Worm (Caenorhabditis elegans) whole organism, L2 larva: Measurements from ENCODE around the gene srh-171.

Source experiments
- C34F6.9 ChIP-seq: fragments of 150-350 bp; optimal IDR thresholded peaks from 2 replicates; lab custom pipeline; 2014; ENCODE audit warnings: missing biosample characterization, missing genetic modification characterization
- F13H6.1 ChIP-seq: sonication (generic microtip); optimal IDR thresholded peaks from 2 replicates; lab custom pipeline; 2016; ENCODE audit warnings: missing genetic modification characterization, missing compliant biosample characterization
- Y55F3AM.14 ChIP-seq: fragments of 200-800 bp; sonication (Bioruptor generic); optimal IDR thresholded peaks from 2 replicates; lab custom pipeline; 2018; ENCODE audit warnings: mild to moderate bottlenecking, missing genetic modification characterization, missing compliant biosample characterization
- alr-1 ChIP-seq: fragments of 150-350 bp; optimal IDR thresholded peaks from 2 replicates; lab custom pipeline; 2014; ENCODE audit warnings: missing biosample characterization, missing genetic modification characterization
- aly-2 ChIP-seq: fragments of 150-350 bp; optimal IDR thresholded peaks from 2 replicates; lab custom pipeline; 2014; ENCODE audit warnings: missing biosample characterization, missing genetic modification characterization
- ama-1 ChIP-seq: fragments of 150-350 bp; optimal IDR thresholded peaks from 2 replicates; lab custom pipeline; 2018; ENCODE audit warnings: inconsistent platforms
- blmp-1 ChIP-seq: sonication (generic microtip); optimal IDR thresholded peaks from 2 replicates; lab custom pipeline; 2017; ENCODE audit warnings: missing genetic modification characterization, mild to moderate bottlenecking, missing compliant biosample characterization, antibody characterized with exemption, moderate library complexity; ENCODE audit not compliant: insufficient read depth
- ceh-16 ChIP-seq: fragments of 150-350 bp; optimal IDR thresholded peaks from 2 replicates; lab custom pipeline; 2014; ENCODE audit warnings: missing biosample characterization, missing genetic modification characterization
- ceh-82 ChIP-seq: fragments of 150-350 bp; optimal IDR thresholded peaks from 2 replicates; lab custom pipeline; 2014; ENCODE audit warnings: missing biosample characterization, missing genetic modification characterization
- crh-2 ChIP-seq: sonication (generic microtip); optimal IDR thresholded peaks from 2 replicates; lab custom pipeline; 2017; ENCODE audit warnings: missing biosample characterization, missing genetic modification characterization
- dmd-4 ChIP-seq: sonication (generic microtip); optimal IDR thresholded peaks from 2 replicates; lab custom pipeline; 2017; ENCODE audit warnings: missing biosample characterization, missing genetic modification characterization
- egl-27 ChIP-seq: sonication (generic microtip); optimal IDR thresholded peaks from 3 replicates; lab custom pipeline; 2017; ENCODE audit warnings: missing biosample characterization, missing genetic modification reagents, missing genetic modification characterization
- elt-1 ChIP-seq: fragments of 150-350 bp; optimal IDR thresholded peaks from 2 replicates; lab custom pipeline; 2014; ENCODE audit warnings: missing biosample characterization, missing genetic modification characterization
- elt-3 ChIP-seq: sonication (generic microtip); optimal IDR thresholded peaks from 2 replicates; lab custom pipeline; 2017; ENCODE audit warnings: missing biosample characterization, missing genetic modification characterization
- fos-1 ChIP-seq: fragments of 150-350 bp; optimal IDR thresholded peaks from 2 replicates; lab custom pipeline; 2014; ENCODE audit warnings: missing biosample characterization, missing genetic modification characterization
- gmeb-1 ChIP-seq: fragments of 150-350 bp; optimal IDR thresholded peaks from 2 replicates; lab custom pipeline; 2014; ENCODE audit warnings: missing biosample characterization, missing genetic modification characterization
- lin-11 ChIP-seq: fragments of 150-350 bp; sonication (generic microtip); optimal IDR thresholded peaks from 2 replicates; lab custom pipeline; 2014; ENCODE audit warnings: missing biosample characterization, missing genetic modification characterization, inconsistent platforms, mixed read lengths
- lin-13 ChIP-seq: fragments of 150-350 bp; optimal IDR thresholded peaks from 2 replicates; lab custom pipeline; 2014; ENCODE audit warnings: missing biosample characterization, missing genetic modification reagents, missing genetic modification characterization
- lin-39 ChIP-seq: fragments of 150-350 bp; optimal IDR thresholded peaks from 2 replicates; lab custom pipeline; 2014; ENCODE audit warnings: missing biosample characterization, missing genetic modification reagents, missing genetic modification characterization
- mbf-1 ChIP-seq: sonication (generic microtip); optimal IDR thresholded peaks from 2 replicates; lab custom pipeline; 2017; ENCODE audit warnings: missing biosample characterization, missing genetic modification characterization
- nhr-10 ChIP-seq: sonication (generic microtip); optimal IDR thresholded peaks from 2 replicates; lab custom pipeline; 2017; ENCODE audit warnings: missing biosample characterization, missing genetic modification characterization
- nhr-11 ChIP-seq: fragments of 150-350 bp; optimal IDR thresholded peaks from 2 replicates; lab custom pipeline; 2014; ENCODE audit warnings: missing biosample characterization, missing genetic modification characterization
- nhr-12 ChIP-seq: fragments of 150-350 bp; optimal IDR thresholded peaks from 2 replicates; lab custom pipeline; 2014; ENCODE audit warnings: missing biosample characterization, missing genetic modification characterization
- nhr-129 ChIP-seq: fragments of 150-350 bp; optimal IDR thresholded peaks from 2 replicates; lab custom pipeline; 2014; ENCODE audit warnings: missing biosample characterization, missing genetic modification characterization
- nhr-21 ChIP-seq: fragments of 150-350 bp; optimal IDR thresholded peaks from 2 replicates; lab custom pipeline; 2014; ENCODE audit warnings: missing biosample characterization, missing genetic modification characterization
- nhr-23 ChIP-seq: fragments of 150-350 bp; optimal IDR thresholded peaks from 2 replicates; lab custom pipeline; 2014; ENCODE audit warnings: missing biosample characterization, missing genetic modification reagents, missing genetic modification characterization
- nhr-237 ChIP-seq: fragments of 150-350 bp; optimal IDR thresholded peaks from 2 replicates; lab custom pipeline; 2014; ENCODE audit warnings: missing biosample characterization, missing genetic modification characterization
- nhr-25 ChIP-seq: fragments of 150-350 bp; sonication (generic microtip); optimal IDR thresholded peaks from 3 replicates; lab custom pipeline; 2014; ENCODE audit warnings: missing biosample characterization, missing genetic modification characterization
- nhr-6 ChIP-seq: fragments of 150-350 bp; optimal IDR thresholded peaks from 2 replicates; lab custom pipeline; 2014; ENCODE audit warnings: missing biosample characterization, missing genetic modification characterization
- peb-1 ChIP-seq: fragments of 150-350 bp; optimal IDR thresholded peaks from 2 replicates; lab custom pipeline; 2014; ENCODE audit warnings: missing biosample characterization, missing genetic modification characterization
- sem-4 ChIP-seq: fragments of 150-350 bp; optimal IDR thresholded peaks from 2 replicates; lab custom pipeline; 2014; ENCODE audit warnings: missing biosample characterization, missing genetic modification reagents, missing genetic modification characterization
- sma-3 ChIP-seq: sonication (generic microtip); optimal IDR thresholded peaks from 2 replicates; lab custom pipeline; 2016; ENCODE audit warnings: missing genetic modification reagents, missing genetic modification characterization, missing compliant biosample characterization
- sma-9 ChIP-seq, 2 experiments: fragments of 150-350 bp in 1 of 2; sonication (generic microtip) in 1 of 2; optimal IDR thresholded peaks; 2 replicates each; lab custom pipeline; 2014 to 2016; ENCODE audit warnings: missing genetic modification characterization in 2 of 2, mild to moderate bottlenecking in 1 of 2, missing biosample characterization in 1 of 2, missing compliant biosample characterization in 1 of 2, missing genetic modification reagents in 1 of 2, moderate library complexity in 1 of 2
- snpc-4 ChIP-seq: fragments of 150-350 bp; optimal IDR thresholded peaks from 2 replicates; lab custom pipeline; 2014; ENCODE audit warnings: missing biosample characterization, missing genetic modification characterization
- unc-39 ChIP-seq: fragments of 150-350 bp; optimal IDR thresholded peaks from 2 replicates; lab custom pipeline; 2014; ENCODE audit warnings: missing biosample characterization, missing genetic modification characterization
- unc-55 ChIP-seq: fragments of 150-350 bp; sonication (generic microtip); optimal IDR thresholded peaks from 3 replicates; lab custom pipeline; 2014; ENCODE audit warnings: missing biosample characterization, missing genetic modification reagents, missing genetic modification characterization
- unc-62 ChIP-seq: fragments of 150-350 bp; optimal IDR thresholded peaks from 2 replicates; lab custom pipeline; 2014; ENCODE audit warnings: missing biosample characterization, missing genetic modification reagents, missing genetic modification characterization
- ztf-1 ChIP-seq: fragments of 200-800 bp; sonication (Bioruptor generic); conservative IDR thresholded peaks from 2 replicates; pipeline ENCODE4 v1.3.6; 2022; ENCODE audit warnings: missing genetic modification characterization, missing compliant biosample characterization
- ztf-11 ChIP-seq: sonication (generic microtip); optimal IDR thresholded peaks from 2 replicates; lab custom pipeline; 2017; ENCODE audit warnings: missing biosample characterization, missing genetic modification characterization

Gene srh-171

DNA sequence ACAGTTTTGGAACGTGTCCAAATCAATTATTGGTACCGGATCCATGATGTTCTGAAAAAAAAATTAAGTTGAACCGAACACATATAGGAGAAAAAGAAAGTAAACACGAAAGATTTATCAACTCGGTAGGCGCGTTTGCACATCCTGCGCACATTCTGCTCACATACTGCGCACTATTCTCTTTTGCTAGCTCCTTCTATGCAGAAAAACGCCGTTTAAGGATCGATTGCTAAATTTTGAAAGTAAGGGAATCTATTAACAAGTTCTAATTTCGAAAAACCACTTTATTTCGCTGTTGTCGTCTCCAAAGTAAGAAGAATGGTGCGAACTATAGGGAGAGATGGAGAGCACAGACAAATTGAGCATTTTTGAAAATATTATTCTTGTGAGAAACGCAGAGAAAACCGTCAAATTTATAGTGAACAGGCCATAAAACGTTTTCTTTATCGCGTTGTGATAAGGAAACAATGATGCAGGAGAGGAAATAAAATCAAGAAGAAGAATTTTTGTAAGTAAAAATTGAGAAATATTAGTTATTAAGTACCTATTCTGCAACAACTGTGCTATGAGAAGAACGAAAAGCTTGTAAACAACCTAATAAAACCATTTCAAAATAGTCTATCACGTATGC, 16.4 kb downstream of the srh-171 start, which contains the start of gene Y60A3A.24:
Gene Y60A3A.24, minus strand, starts transcription at position 51 of the 631 bp plus-strand sequence.
- TF ChIP-seq fos-1 (tag; lab: Kevin White, UChicago) = peak; percentile 80
- TF ChIP-seq gmeb-1 (tag; lab: Kevin White, UChicago) = peak; percentile 25
- TF ChIP-seq F13H6.1 (tag; lab: Kevin White, UChicago) = no peak
- TF ChIP-seq crh-2 = peak; percentile 24

DNA sequence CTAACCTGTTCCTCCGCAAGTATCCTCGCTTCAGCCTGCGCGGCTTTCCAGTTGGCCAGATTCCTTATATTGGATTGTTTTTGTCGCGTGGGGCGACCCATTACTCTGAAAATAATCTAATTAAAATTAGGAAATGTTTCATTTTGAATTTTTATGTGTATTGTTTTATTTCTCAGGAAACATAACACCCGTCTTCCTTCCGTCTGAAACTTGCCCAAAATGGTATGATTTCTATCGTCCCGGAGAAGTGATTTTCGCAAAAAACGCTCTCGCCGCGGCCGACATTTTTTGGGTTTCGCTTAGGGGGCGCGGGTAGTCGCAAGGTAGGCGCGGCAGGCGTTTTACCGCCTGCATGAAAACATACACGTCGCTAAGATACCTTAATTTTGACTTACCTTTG, 20.7 kb downstream of the srh-171 start, which contains the start of gene clec-260:
Gene clec-260, minus strand, starts transcription at position 101 of the 400 bp plus-strand sequence.
- no peak for TF ChIP-seq nhr-10 (tag; lab: Kevin White, UChicago)
- no peak for TF ChIP-seq blmp-1
- no peak for TF ChIP-seq sma-9 (GFP tag; optimal IDR thresholded peaks at IDR 0.05; lab: Kevin White, UChicago)
- no peak for TF ChIP-seq sma-9 (tag; optimal IDR thresholded peaks at IDR 0.05; lab: Kevin White, UChicago)
- no peak for TF ChIP-seq nhr-25 (tag; lab: Kevin White, UChicago)
- TF ChIP-seq nhr-6 (tag; lab: Kevin White, UChicago) = no peak
- TF ChIP-seq sma-3 (GFP tag; lab: Kevin White, UChicago) = no peak
- no peak for TF ChIP-seq ceh-82 (tag; lab: Kevin White, UChicago)
- TF ChIP-seq crh-2 = no peak
- no peak for TF ChIP-seq mbf-1 (tag; lab: Kevin White, UChicago)
- TF ChIP-seq alr-1 (tag; lab: Kevin White, UChicago) = no peak
- TF ChIP-seq nhr-23 (tag; lab: Kevin White, UChicago) = no peak

DNA sequence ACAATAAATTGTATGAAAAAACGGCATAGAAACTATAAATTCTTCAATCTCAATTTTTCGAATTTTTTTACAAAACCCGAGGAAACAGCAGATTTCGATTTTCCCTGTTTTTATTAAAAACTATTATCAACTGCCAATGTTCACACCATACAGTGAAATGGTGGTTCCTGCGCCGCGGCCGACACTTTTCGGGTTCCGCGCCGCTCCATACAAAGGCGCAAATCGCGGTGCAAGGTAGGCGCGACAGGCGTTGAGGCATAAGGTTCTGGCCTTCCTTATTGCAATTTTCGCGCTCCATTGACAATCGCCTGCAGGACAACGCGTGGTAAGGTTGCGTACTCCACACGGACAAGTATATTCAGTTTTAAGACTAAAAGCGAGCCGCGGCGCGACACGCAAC, 21.3 kb downstream of the srh-171 start:
- TF ChIP-seq alr-1 (tag; lab: Kevin White, UChicago) = no peak
- no peak for TF ChIP-seq nhr-25 (tag; lab: Kevin White, UChicago)
- no peak for TF ChIP-seq ama-1 (lab: Kevin White, UChicago)
- TF ChIP-seq ztf-11 (tag; lab: Kevin White, UChicago) = no peak
- TF ChIP-seq nhr-6 (tag; lab: Kevin White, UChicago) = no peak
- no peak for TF ChIP-seq dmd-4 (tag; lab: Kevin White, UChicago)
- no peak for TF ChIP-seq Y55F3AM.14 (GFP tag; lab: Kevin White, UChicago)
- no peak for TF ChIP-seq gmeb-1 (tag; lab: Kevin White, UChicago)
- no peak for TF ChIP-seq nhr-21 (tag; lab: Kevin White, UChicago)
- no peak for TF ChIP-seq unc-39 (tag; lab: Kevin White, UChicago)
- no peak for TF ChIP-seq sem-4 (tag; lab: Kevin White, UChicago)
- TF ChIP-seq sma-9 (GFP tag; optimal IDR thresholded peaks at IDR 0.05; lab: Kevin White, UChicago) = no peak
- no peak for TF ChIP-seq sma-9 (tag; optimal IDR thresholded peaks at IDR 0.05; lab: Kevin White, UChicago)
- no peak for TF ChIP-seq ceh-16 (tag; lab: Kevin White, UChicago)
- no peak for TF ChIP-seq lin-39 (tag; lab: Kevin White, UChicago)
- no peak for TF ChIP-seq ceh-82 (tag; lab: Kevin White, UChicago)
- TF ChIP-seq elt-3 (tag; lab: Kevin White, UChicago) = no peak
- no peak for TF ChIP-seq unc-62
- TF ChIP-seq nhr-237 (tag; lab: Kevin White, UChicago) = no peak
- TF ChIP-seq unc-55 = no peak

DNA sequence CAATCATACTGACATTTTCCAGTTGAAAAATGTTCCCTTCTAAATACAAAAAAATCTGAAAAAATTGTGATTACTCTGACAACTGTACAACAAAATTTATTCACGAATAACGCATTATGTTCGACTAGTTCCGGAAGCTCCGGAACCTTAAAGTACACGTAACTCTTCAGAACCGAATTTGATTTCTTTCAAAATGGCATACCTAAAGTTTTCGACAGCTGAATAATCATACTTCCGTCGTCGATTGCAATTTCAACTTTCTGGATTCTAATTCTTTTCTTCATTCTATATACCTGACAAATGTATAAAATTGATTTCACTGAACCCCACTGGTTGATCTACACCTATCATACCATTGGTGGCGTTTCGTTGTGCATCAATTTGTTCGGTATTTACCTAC, 22.2 kb downstream of the srh-171 start, which contains the start of gene sri-67:
Gene sri-67, plus strand, starts transcription at position 301 of the 400 bp plus-strand sequence.
- TF ChIP-seq ceh-82 (tag; lab: Kevin White, UChicago) (no peak), blmp-1 (no peak), nhr-10 (tag; lab: Kevin White, UChicago) (no peak), snpc-4 (tag; lab: Kevin White, UChicago) (no peak), nhr-237 (tag; lab: Kevin White, UChicago) (no peak), egl-27 (tag; lab: Kevin White, UChicago) (no peak), ztf-1 (GFP tag; lab: Robert Waterston, UW) (no peak), ceh-16 (tag; lab: Kevin White, UChicago) (no peak)

- TF ChIP-seq ztf-11 (tag; lab: Kevin White, UChicago) = no peak
- no peak for TF ChIP-seq ceh-16 (tag; lab: Kevin White, UChicago)
- TF ChIP-seq nhr-25 (tag; lab: Kevin White, UChicago) = no peak
- no peak for TF ChIP-seq dmd-4 (tag; lab: Kevin White, UChicago)
- TF ChIP-seq unc-55 = no peak
- TF ChIP-seq elt-1 = no peak
- TF ChIP-seq nhr-11 = no peak
- no peak for TF ChIP-seq aly-2
- no peak for TF ChIP-seq lin-11
- no peak for TF ChIP-seq egl-27 (tag; lab: Kevin White, UChicago)
- TF ChIP-seq elt-3 (tag; lab: Kevin White, UChicago) = no peak
- TF ChIP-seq lin-13 (GFP tag; lab: Kevin White, UChicago) = no peak
- TF ChIP-seq nhr-129 (tag; lab: Kevin White, UChicago) = no peak
- no peak for TF ChIP-seq peb-1 (tag; lab: Kevin White, UChicago)
- no peak for TF ChIP-seq nhr-12 (tag; lab: Kevin White, UChicago)
- TF ChIP-seq C34F6.9 = no peak
- TF ChIP-seq fos-1 (tag; lab: Kevin White, UChicago) = no peak
- TF ChIP-seq lin-39 (tag; lab: Kevin White, UChicago) = no peak
- TF ChIP-seq crh-2 = no peak
- TF ChIP-seq, all 48 proteins: peak for 0
Observed at ce11 chrV:19994093-19994492, 28.6 kb downstream of the srh-171 start, which contains the start of gene Y60A3A.25. Gene Y60A3A.25 (minus strand): TSS chrV:19994193.
